Worm (Caenorhabditis elegans): Measurements from ENCODE around the gene F44G4.3.

The F44G4.3 gene

ce11 chrII:8997479-8997878 lies at the start of gene F44G4.3, which contains the start of gene tdp-1:
Gene F44G4.3 (minus strand): TSS chrII:8997662.
Gene tdp-1 (plus strand): TSS chrII:8997825.
- TF ChIP-seq Y53G8AR.9 (GFP tag; conservative IDR thresholded peaks at IDR 0.05) = no peak
- TF ChIP-seq attf-5 (GFP tag; optimal IDR thresholded peaks at IDR 0.05) = peak; percentile 2
- TF ChIP-seq lsl-1 (GFP tag; optimal IDR thresholded peaks at IDR 0.05) = peak; percentile 69

ce11 chrII:9042059-9042458 lies 44.6 kb upstream of the F44G4.3 start:
- TF ChIP-seq hlh-12 (tag; optimal IDR thresholded peaks at IDR 0.05) (no peak), Y53G8AR.9 (GFP tag; conservative IDR thresholded peaks at IDR 0.05) (0 out of 2 replicates have a peak, but pooled peaks have one; percentile 20), nhr-80 (tag; optimal IDR thresholded peaks at IDR 0.05) (peak; percentile 53)

- no peak for TF ChIP-seq F55B11.4 (tag; optimal IDR thresholded peaks at IDR 0.05; ENCODE audit: borderline replicate concordance, insufficient read depth)
- no peak for TF ChIP-seq unc-130 (GFP tag; optimal IDR thresholded peaks at IDR 0.05)
- TF ChIP-seq hmg-20 (GFP tag; IDR thresholded peaks at IDR 0.05) = no peak
- no peak for TF ChIP-seq sptf-2 (GFP tag; optimal IDR thresholded peaks at IDR 0.05)
- no peak for TF ChIP-seq die-1 (tag; optimal IDR thresholded peaks at IDR 0.05)
- TF ChIP-seq zfh-2 (GFP tag; conservative IDR thresholded peaks at IDR 0.05) = no peak
- no peak for TF ChIP-seq nhr-120 (GFP tag; IDR thresholded peaks at IDR 0.05)
- TF ChIP-seq dpff-1 (tag; optimal IDR thresholded peaks at IDR 0.05) = no peak
- TF ChIP-seq chd-7 (tag; optimal IDR thresholded peaks at IDR 0.05) = no peak
- TF ChIP-seq dpl-1 (GFP tag; optimal IDR thresholded peaks at IDR 0.05) = no peak
- TF ChIP-seq C06A6.2 (GFP tag; conservative IDR thresholded peaks at IDR 0.05) = no peak
- TF ChIP-seq lag-1 (GFP tag; IDR thresholded peaks at IDR 0.05) = no peak
- TF ChIP-seq ceh-58 (GFP tag; IDR thresholded peaks at IDR 0.05) = no peak
- TF ChIP-seq xnd-1 (tag; optimal IDR thresholded peaks at IDR 0.05) = no peak
- TF ChIP-seq snpc-1.3 (tag; optimal IDR thresholded peaks at IDR 0.05; ENCODE audit: insufficient read depth) = no peak
- TF ChIP-seq mxl-1 (tag; optimal IDR thresholded peaks at IDR 0.05) = no peak
- no peak for TF ChIP-seq hmg-1.2 (GFP tag; IDR thresholded peaks at IDR 0.05)
- no peak for TF ChIP-seq egrh-3 (GFP tag; IDR thresholded peaks at IDR 0.05)
- no peak for TF ChIP-seq K11D2.4 (GFP tag; IDR thresholded peaks at IDR 0.05)
- no peak for TF ChIP-seq efl-1 (GFP tag; optimal IDR thresholded peaks at IDR 0.05)
Observed at ce11 chrII:9041306-9041705, 43.8 kb upstream of the F44G4.3 start, which contains the start of gene F37B12.3. Gene F37B12.3 (minus strand): TSS chrII:9041406.

- TF ChIP-seq fkh-3 (tag; optimal IDR thresholded peaks at IDR 0.05) (no peak), madf-3 (GFP tag; IDR thresholded peaks at IDR 0.05) (no peak), nhr-179 (tag; optimal IDR thresholded peaks at IDR 0.05) (no peak), sea-2 (GFP tag; IDR thresholded peaks at IDR 0.05) (no peak), ztf-26 (tag; optimal IDR thresholded peaks at IDR 0.05) (no peak), lin-40 (tag; optimal IDR thresholded peaks at IDR 0.05) (no peak), mxl-1 (tag; optimal IDR thresholded peaks at IDR 0.05) (no peak), ceh-100 (GFP tag; IDR thresholded peaks at IDR 0.05) (no peak), B0336.3 (GFP tag; IDR thresholded peaks at IDR 0.05) (no peak), C17E4.6 (GFP tag; IDR thresholded peaks at IDR 0.05) (no peak), ztf-6 (GFP tag; IDR thresholded peaks at IDR 0.05) (no peak), atf-7 (tag; optimal IDR thresholded peaks at IDR 0.05) (no peak), mel-28 (tag; optimal IDR thresholded peaks at IDR 0.05; ENCODE audit: borderline replicate concordance) (no peak)
Observed at ce11 chrII:9038736-9039135, 41.3 kb upstream of the F44G4.3 start.
